Fruit fly (Drosophila melanogaster) whole organism, embryonic: ENCODE data around the gene Osi12.

Experiments
- CG12391 ChIP-seq: fragments of 200-800 bp; sonication (Bioruptor generic); optimal IDR thresholded peaks from 3 replicates; lab custom pipeline; 2018; ENCODE audit warnings: missing biosample characterization, mild to moderate bottlenecking, missing genetic modification characterization, moderate library complexity
- CG14965 ChIP-seq: fragments of 200-800 bp; sonication (Bioruptor generic); optimal IDR thresholded peaks from 2 replicates; lab custom pipeline; 2016; ENCODE audit warnings: missing biosample characterization, missing genetic modification characterization, borderline replicate concordance
- CG2712 ChIP-seq: fragments of 200-800 bp; optimal IDR thresholded peaks from 3 replicates; lab custom pipeline; 2019; ENCODE audit warnings: missing biosample characterization, mild to moderate bottlenecking, missing genetic modification characterization, moderate library complexity
- chm ChIP-seq: fragments of 200-800 bp; sonication (Bioruptor generic); IDR thresholded peaks from 2 replicates; pipeline ENCODE4 v1.3.6; 2022; ENCODE audit warnings: missing biosample characterization, missing genetic modification characterization
- emc ChIP-seq: fragments of 200-800 bp; sonication (Bioruptor generic); optimal IDR thresholded peaks from 2 replicates; lab custom pipeline; 2016; ENCODE audit warnings: missing biosample characterization, missing genetic modification characterization
- gt ChIP-seq: fragments of 200-800 bp; sonication (Bioruptor generic); IDR thresholded peaks from 2 replicates; pipeline ENCODE4 v1.3.6; 2022; ENCODE audit warnings: missing biosample characterization, missing genetic modification characterization
- tio ChIP-seq: fragments of 200-800 bp; sonication (Bioruptor generic); optimal IDR thresholded peaks from 2 replicates; lab custom pipeline; 2017; ENCODE audit warnings: missing biosample characterization, missing genetic modification characterization, inconsistent platforms

- TF ChIP-seq CG12391 (tag; lab: Kevin White, UChicago) = no peak
- no peak for TF ChIP-seq CG2712 (tag; lab: Kevin White, UChicago)
- TF ChIP-seq tio (GFP tag; lab: Kevin White, UChicago) = no peak
- TF ChIP-seq CG14965 = no peak
- TF ChIP-seq gt (GFP tag; lab: Robert Waterston, UW) = no peak
- no peak for TF ChIP-seq chm (GFP tag; lab: Robert Waterston, UW)
- no peak for TF ChIP-seq emc
Measured at dm6 chr3R:6233104-6233503, 45.2 kb upstream of the Osi12 start.
